Worm (Caenorhabditis elegans) whole organism, early embryonic: ENCODE measurements around the gene ire-1.

Experiments
- ama-1 ChIP-seq: fragments of 150-350 bp; optimal IDR thresholded peaks from 2 replicates; lab custom pipeline; 2014
- hmbx-1 ChIP-seq: sonication (generic microtip); optimal IDR thresholded peaks from 2 replicates; lab custom pipeline; 2016; ENCODE audit warnings: mild to moderate bottlenecking, missing genetic modification characterization, missing compliant biosample characterization

ce11 chrII:8152711-8153325 is 28.1 kb upstream of the ire-1 start:
- TF ChIP-seq ama-1 (lab: Kevin White, UChicago) (no peak), hmbx-1 (no peak)
